Worm (Caenorhabditis elegans): ENCODE results near the gene ttc-37.

DNA sequence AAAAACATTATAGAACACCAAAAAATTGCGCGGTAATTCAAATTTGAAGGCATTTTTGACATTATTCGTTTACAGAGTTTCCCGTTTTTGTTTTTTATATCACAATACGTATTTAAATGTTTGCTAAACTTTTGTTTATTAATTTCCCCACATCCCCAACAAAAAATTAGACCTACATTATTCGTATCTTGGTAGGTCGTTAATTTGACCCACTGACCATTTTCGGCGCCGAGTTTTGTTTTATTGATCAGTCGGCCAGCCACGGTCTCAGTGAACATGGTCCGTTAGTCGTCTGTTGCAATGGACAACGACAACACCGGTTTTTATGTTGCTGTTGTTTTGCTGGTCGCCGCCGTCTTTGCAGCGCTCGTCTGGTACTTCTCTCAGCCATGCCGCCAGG is 35.6 kb downstream of the ttc-37 start, which contains the start of gene B0238.15:
- TF ChIP-seq lin-13 (GFP tag; optimal IDR thresholded peaks at IDR 0.05) (no peak), zag-1 (tag; optimal IDR thresholded peaks at IDR 0.05) (no peak), aly-2 (tag; optimal IDR thresholded peaks at IDR 0.05) (no peak)

All from whole organism, L2 larva.